Worm (Caenorhabditis elegans): ENCODE measurements around the gene K02A2.1.

ce11 chrII:7456184-7456583 lies 21.1 kb downstream of the K02A2.1 start, which contains the start of gene D1022.3:
- TF ChIP-seq ztf-11 (tag; optimal IDR thresholded peaks at IDR 0.05) (no peak), nhr-11 (tag; optimal IDR thresholded peaks at IDR 0.05) (no peak), dmd-4 (tag; optimal IDR thresholded peaks at IDR 0.05) (no peak), unc-62 (GFP tag; optimal IDR thresholded peaks at IDR 0.05) (no peak), nhr-237 (tag; optimal IDR thresholded peaks at IDR 0.05) (no peak), ama-1 (optimal IDR thresholded peaks at IDR 0.05) (no peak), mab-5 (tag; optimal IDR thresholded peaks at IDR 0.05) (no peak), alr-1 (tag; optimal IDR thresholded peaks at IDR 0.05) (no peak), lin-13 (GFP tag; optimal IDR thresholded peaks at IDR 0.05) (no peak), skn-1 (tag; optimal IDR thresholded peaks at IDR 0.05) (no peak), blmp-1 (tag; optimal IDR thresholded peaks at IDR 0.05; ENCODE audit: insufficient read depth) (no peak), nhr-21 (tag; optimal IDR thresholded peaks at IDR 0.05) (no peak)

Measured in whole organism, L2 larva.